Worm (Caenorhabditis elegans) whole organism, L2 larva: ENCODE measurements around the gene F36D3.1.

Experiments used
- C34F6.9 ChIP-seq: fragments of 150-350 bp; optimal IDR thresholded peaks from 2 replicates; lab custom pipeline; 2014; ENCODE audit warnings: missing biosample characterization, missing genetic modification characterization
- F13H6.1 ChIP-seq: sonication (generic microtip); optimal IDR thresholded peaks from 2 replicates; lab custom pipeline; 2016; ENCODE audit warnings: missing genetic modification characterization, missing compliant biosample characterization
- R02D3.7 ChIP-seq: fragments of 150-350 bp; optimal IDR thresholded peaks from 2 replicates; lab custom pipeline; 2014; ENCODE audit warnings: missing biosample characterization, missing genetic modification characterization
- Y55F3AM.14 ChIP-seq: fragments of 200-800 bp; sonication (Bioruptor generic); optimal IDR thresholded peaks from 2 replicates; lab custom pipeline; 2018; ENCODE audit warnings: mild to moderate bottlenecking, missing genetic modification characterization, missing compliant biosample characterization
- ZK546.5 ChIP-seq: sonication (generic microtip); optimal IDR thresholded peaks from 2 replicates; lab custom pipeline; 2017; ENCODE audit warnings: missing biosample characterization, missing genetic modification characterization
- alr-1 ChIP-seq: fragments of 150-350 bp; optimal IDR thresholded peaks from 2 replicates; lab custom pipeline; 2014; ENCODE audit warnings: missing biosample characterization, missing genetic modification characterization
- aly-2 ChIP-seq: fragments of 150-350 bp; optimal IDR thresholded peaks from 2 replicates; lab custom pipeline; 2014; ENCODE audit warnings: missing biosample characterization, missing genetic modification characterization
- ama-1 ChIP-seq: fragments of 150-350 bp; optimal IDR thresholded peaks from 2 replicates; lab custom pipeline; 2018; ENCODE audit warnings: inconsistent platforms
- blmp-1 ChIP-seq: sonication (generic microtip); optimal IDR thresholded peaks from 2 replicates; lab custom pipeline; 2017; ENCODE audit warnings: missing genetic modification characterization, mild to moderate bottlenecking, missing compliant biosample characterization, antibody characterized with exemption, moderate library complexity; ENCODE audit not compliant: insufficient read depth
- ceh-16 ChIP-seq: fragments of 150-350 bp; optimal IDR thresholded peaks from 2 replicates; lab custom pipeline; 2014; ENCODE audit warnings: missing biosample characterization, missing genetic modification characterization
- ceh-82 ChIP-seq: fragments of 150-350 bp; optimal IDR thresholded peaks from 2 replicates; lab custom pipeline; 2014; ENCODE audit warnings: missing biosample characterization, missing genetic modification characterization
- crh-2 ChIP-seq: sonication (generic microtip); optimal IDR thresholded peaks from 2 replicates; lab custom pipeline; 2017; ENCODE audit warnings: missing biosample characterization, missing genetic modification characterization
- dmd-4 ChIP-seq: sonication (generic microtip); optimal IDR thresholded peaks from 2 replicates; lab custom pipeline; 2017; ENCODE audit warnings: missing biosample characterization, missing genetic modification characterization
- egl-27 ChIP-seq: sonication (generic microtip); optimal IDR thresholded peaks from 3 replicates; lab custom pipeline; 2017; ENCODE audit warnings: missing biosample characterization, missing genetic modification reagents, missing genetic modification characterization
- elt-1 ChIP-seq: fragments of 150-350 bp; optimal IDR thresholded peaks from 2 replicates; lab custom pipeline; 2014; ENCODE audit warnings: missing biosample characterization, missing genetic modification characterization
- elt-3 ChIP-seq: sonication (generic microtip); optimal IDR thresholded peaks from 2 replicates; lab custom pipeline; 2017; ENCODE audit warnings: missing biosample characterization, missing genetic modification characterization
- fos-1 ChIP-seq: fragments of 150-350 bp; optimal IDR thresholded peaks from 2 replicates; lab custom pipeline; 2014; ENCODE audit warnings: missing biosample characterization, missing genetic modification characterization
- gmeb-1 ChIP-seq: fragments of 150-350 bp; optimal IDR thresholded peaks from 2 replicates; lab custom pipeline; 2014; ENCODE audit warnings: missing biosample characterization, missing genetic modification characterization
- lin-11 ChIP-seq: fragments of 150-350 bp; sonication (generic microtip); optimal IDR thresholded peaks from 2 replicates; lab custom pipeline; 2014; ENCODE audit warnings: missing biosample characterization, missing genetic modification characterization, inconsistent platforms, mixed read lengths
- lin-13 ChIP-seq: fragments of 150-350 bp; optimal IDR thresholded peaks from 2 replicates; lab custom pipeline; 2014; ENCODE audit warnings: missing biosample characterization, missing genetic modification reagents, missing genetic modification characterization
- lin-39 ChIP-seq: fragments of 150-350 bp; optimal IDR thresholded peaks from 2 replicates; lab custom pipeline; 2014; ENCODE audit warnings: missing biosample characterization, missing genetic modification reagents, missing genetic modification characterization
- lsy-2 ChIP-seq, 2 experiments: fragments of 150-350 bp in 1 of 2; sonication (generic microtip) in 1 of 2; optimal IDR thresholded peaks; 2 replicates each; lab custom pipeline; 2014 to 2017; ENCODE audit warnings: missing biosample characterization in 2 of 2, missing genetic modification characterization in 2 of 2
- mab-5 ChIP-seq: fragments of 150-350 bp; optimal IDR thresholded peaks from 2 replicates; lab custom pipeline; 2014; ENCODE audit warnings: missing biosample characterization, missing genetic modification characterization
- mbf-1 ChIP-seq: sonication (generic microtip); optimal IDR thresholded peaks from 2 replicates; lab custom pipeline; 2017; ENCODE audit warnings: missing biosample characterization, missing genetic modification characterization
- mdl-1 ChIP-seq, 2 experiments: fragments of 150-350 bp in 1 of 2; sonication (generic microtip) in 1 of 2; optimal IDR thresholded peaks; 2 replicates each; lab custom pipeline; 2017; ENCODE audit warnings: missing biosample characterization in 2 of 2, missing genetic modification characterization in 2 of 2
- nhr-10 ChIP-seq: sonication (generic microtip); optimal IDR thresholded peaks from 2 replicates; lab custom pipeline; 2017; ENCODE audit warnings: missing biosample characterization, missing genetic modification characterization
- nhr-11 ChIP-seq: fragments of 150-350 bp; optimal IDR thresholded peaks from 2 replicates; lab custom pipeline; 2014; ENCODE audit warnings: missing biosample characterization, missing genetic modification characterization
- nhr-12 ChIP-seq: fragments of 150-350 bp; optimal IDR thresholded peaks from 2 replicates; lab custom pipeline; 2014; ENCODE audit warnings: missing biosample characterization, missing genetic modification characterization
- nhr-129 ChIP-seq: fragments of 150-350 bp; optimal IDR thresholded peaks from 2 replicates; lab custom pipeline; 2014; ENCODE audit warnings: missing biosample characterization, missing genetic modification characterization
- nhr-21 ChIP-seq: fragments of 150-350 bp; optimal IDR thresholded peaks from 2 replicates; lab custom pipeline; 2014; ENCODE audit warnings: missing biosample characterization, missing genetic modification characterization
- nhr-23 ChIP-seq: fragments of 150-350 bp; optimal IDR thresholded peaks from 2 replicates; lab custom pipeline; 2014; ENCODE audit warnings: missing biosample characterization, missing genetic modification reagents, missing genetic modification characterization
- nhr-237 ChIP-seq: fragments of 150-350 bp; optimal IDR thresholded peaks from 2 replicates; lab custom pipeline; 2014; ENCODE audit warnings: missing biosample characterization, missing genetic modification characterization
- nhr-25 ChIP-seq: fragments of 150-350 bp; sonication (generic microtip); optimal IDR thresholded peaks from 3 replicates; lab custom pipeline; 2014; ENCODE audit warnings: missing biosample characterization, missing genetic modification characterization
- nhr-6 ChIP-seq: fragments of 150-350 bp; optimal IDR thresholded peaks from 2 replicates; lab custom pipeline; 2014; ENCODE audit warnings: missing biosample characterization, missing genetic modification characterization
- nhr-77 ChIP-seq: fragments of 150-350 bp; optimal IDR thresholded peaks from 2 replicates; lab custom pipeline; 2014; ENCODE audit warnings: missing biosample characterization, missing genetic modification characterization
- peb-1 ChIP-seq: fragments of 150-350 bp; optimal IDR thresholded peaks from 2 replicates; lab custom pipeline; 2014; ENCODE audit warnings: missing biosample characterization, missing genetic modification characterization
- sem-4 ChIP-seq: fragments of 150-350 bp; optimal IDR thresholded peaks from 2 replicates; lab custom pipeline; 2014; ENCODE audit warnings: missing biosample characterization, missing genetic modification reagents, missing genetic modification characterization
- skn-1 ChIP-seq: sonication (generic microtip); optimal IDR thresholded peaks from 2 replicates; lab custom pipeline; 2017; ENCODE audit warnings: missing biosample characterization, missing genetic modification characterization
- sma-3 ChIP-seq: sonication (generic microtip); optimal IDR thresholded peaks from 2 replicates; lab custom pipeline; 2016; ENCODE audit warnings: missing genetic modification reagents, missing genetic modification characterization, missing compliant biosample characterization
- sma-9 ChIP-seq, 2 experiments: fragments of 150-350 bp in 1 of 2; sonication (generic microtip) in 1 of 2; optimal IDR thresholded peaks; 2 replicates each; lab custom pipeline; 2014 to 2016; ENCODE audit warnings: missing genetic modification characterization in 2 of 2, mild to moderate bottlenecking in 1 of 2, missing biosample characterization in 1 of 2, missing compliant biosample characterization in 1 of 2, missing genetic modification reagents in 1 of 2, moderate library complexity in 1 of 2
- snpc-4 ChIP-seq: fragments of 150-350 bp; optimal IDR thresholded peaks from 2 replicates; lab custom pipeline; 2014; ENCODE audit warnings: missing biosample characterization, missing genetic modification characterization
- unc-39 ChIP-seq: fragments of 150-350 bp; optimal IDR thresholded peaks from 2 replicates; lab custom pipeline; 2014; ENCODE audit warnings: missing biosample characterization, missing genetic modification characterization
- unc-55 ChIP-seq: fragments of 150-350 bp; sonication (generic microtip); optimal IDR thresholded peaks from 3 replicates; lab custom pipeline; 2014; ENCODE audit warnings: missing biosample characterization, missing genetic modification reagents, missing genetic modification characterization
- unc-62 ChIP-seq: fragments of 150-350 bp; optimal IDR thresholded peaks from 2 replicates; lab custom pipeline; 2014; ENCODE audit warnings: missing biosample characterization, missing genetic modification reagents, missing genetic modification characterization
- zag-1 ChIP-seq: fragments of 150-350 bp; optimal IDR thresholded peaks from 2 replicates; lab custom pipeline; 2014; ENCODE audit warnings: missing biosample characterization, missing genetic modification characterization
- ztf-1 ChIP-seq: fragments of 200-800 bp; sonication (Bioruptor generic); conservative IDR thresholded peaks from 2 replicates; pipeline ENCODE4 v1.3.6; 2022; ENCODE audit warnings: missing genetic modification characterization, missing compliant biosample characterization
- ztf-11 ChIP-seq: sonication (generic microtip); optimal IDR thresholded peaks from 2 replicates; lab custom pipeline; 2017; ENCODE audit warnings: missing biosample characterization, missing genetic modification characterization
- ztf-4 ChIP-seq: fragments of 150-350 bp; optimal IDR thresholded peaks from 2 replicates; lab custom pipeline; 2014; ENCODE audit warnings: missing biosample characterization, missing genetic modification characterization

F36D3.1 gene

DNA sequence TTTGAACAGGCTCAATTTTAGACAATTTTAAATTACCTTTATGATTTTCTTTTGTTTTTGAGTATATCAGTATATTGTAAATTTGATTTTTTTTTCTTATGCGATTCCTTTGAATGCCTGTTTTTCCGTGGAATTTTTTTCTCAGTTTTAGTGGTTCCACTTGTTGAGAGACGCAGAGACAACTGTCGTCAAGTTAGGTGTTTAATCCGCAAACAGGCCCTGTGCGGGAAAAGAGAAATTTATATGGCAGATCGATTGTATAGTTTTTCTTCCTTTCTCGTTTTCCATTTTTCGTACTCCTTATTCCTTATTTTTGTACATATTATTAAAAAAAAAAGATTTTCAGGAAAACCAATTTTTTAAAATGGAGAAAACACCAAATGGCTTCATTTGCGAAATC lies at the start of gene F36D3.1:
TSS of gene F36D3.1 (plus strand) at position 347 of the 400 bp plus-strand sequence.
- TF ChIP-seq mab-5 (tag; lab: Kevin White, UChicago) (no peak), elt-3 (tag; lab: Kevin White, UChicago) (no peak), mdl-1 (tag; optimal IDR thresholded peaks at IDR 0.05; lab: Kevin White, UChicago) (no peak), skn-1 (tag; lab: Kevin White, UChicago) (no peak), sma-3 (GFP tag; lab: Kevin White, UChicago) (no peak), fos-1 (peak; percentile 15), C34F6.9 (tag; lab: Kevin White, UChicago) (peak; percentile 43), gmeb-1 (tag; lab: Kevin White, UChicago) (peak; percentile 80), lin-11 (tag; lab: Kevin White, UChicago) (no peak), egl-27 (tag; lab: Kevin White, UChicago) (no peak), alr-1 (tag; lab: Kevin White, UChicago) (no peak), sma-9 (GFP tag; optimal IDR thresholded peaks at IDR 0.05; lab: Kevin White, UChicago) (no peak), sma-9 (tag; optimal IDR thresholded peaks at IDR 0.05; lab: Kevin White, UChicago) (no peak), Y55F3AM.14 (no peak), nhr-10 (no peak), ama-1 (lab: Kevin White, UChicago) (no peak), unc-39 (tag; lab: Kevin White, UChicago) (no peak), blmp-1 (tag; lab: Kevin White, UChicago) (no peak), nhr-23 (tag; lab: Kevin White, UChicago) (no peak), lsy-2 (tag; optimal IDR thresholded peaks at IDR 0.05; lab: Kevin White, UChicago) (peak; percentile 29 to 73), ztf-4 (tag; lab: Kevin White, UChicago) (no peak), lin-39 (no peak), nhr-12 (tag; lab: Kevin White, UChicago) (no peak), ztf-11 (tag; lab: Kevin White, UChicago) (no peak), unc-55 (GFP tag; lab: Kevin White, UChicago) (peak; percentile 65), nhr-11 (no peak), elt-1 (tag; lab: Kevin White, UChicago) (no peak), nhr-129 (tag; lab: Kevin White, UChicago) (peak; percentile 53), ztf-1 (no peak), lin-13 (peak; percentile 56), mbf-1 (tag; lab: Kevin White, UChicago) (no peak), R02D3.7 (tag; lab: Kevin White, UChicago) (no peak), crh-2 (tag; lab: Kevin White, UChicago) (peak; percentile 34), dmd-4 (tag; lab: Kevin White, UChicago) (no peak), aly-2 (tag; lab: Kevin White, UChicago) (no peak), ceh-16 (tag; lab: Kevin White, UChicago) (no peak), F13H6.1 (tag; lab: Kevin White, UChicago) (no peak), zag-1 (tag; lab: Kevin White, UChicago) (no peak), nhr-21 (tag; lab: Kevin White, UChicago) (no peak), unc-62 (no peak), ceh-82 (tag; lab: Kevin White, UChicago) (no peak), nhr-77 (no peak), ZK546.5 (tag; lab: Kevin White, UChicago) (no peak), nhr-237 (tag; lab: Kevin White, UChicago) (no peak), snpc-4 (peak; percentile 67), sem-4 (tag; lab: Kevin White, UChicago) (peak; percentile 23), nhr-25 (no peak), nhr-6 (tag; lab: Kevin White, UChicago) (no peak), peb-1 (tag; lab: Kevin White, UChicago) (no peak)
